Worm (Caenorhabditis elegans): ENCODE results near the gene srh-11.

The srh-11 gene

ce11 chrX:8362379-8362778 lies 43.5 kb upstream of the srh-11 start:
- TF ChIP-seq ceh-100 (GFP tag; IDR thresholded peaks at IDR 0.05), result no peak
- TF ChIP-seq akir-1 (GFP tag; optimal IDR thresholded peaks at IDR 0.05), result no peak
- TF ChIP-seq nhr-179 (tag; optimal IDR thresholded peaks at IDR 0.05), result no peak
- no peak for TF ChIP-seq die-1 (tag; optimal IDR thresholded peaks at IDR 0.05)
- TF ChIP-seq chd-7 (tag; optimal IDR thresholded peaks at IDR 0.05), result no peak
- no peak for TF ChIP-seq lin-54 (GFP tag; optimal IDR thresholded peaks at IDR 0.05)
- TF ChIP-seq ceh-91 (GFP tag; IDR thresholded peaks at IDR 0.05), result no peak
- TF ChIP-seq ekl-4 (GFP tag; IDR thresholded peaks at IDR 0.05), result no peak
- TF ChIP-seq Y53F4B.3 (GFP tag; IDR thresholded peaks at IDR 0.05), result no peak
- TF ChIP-seq ceh-40 (GFP tag; IDR thresholded peaks at IDR 0.05), result no peak
- TF ChIP-seq cebp-1 (GFP tag; IDR thresholded peaks at IDR 0.05), result no peak
- TF ChIP-seq cebp-1 (tag; optimal IDR thresholded peaks at IDR 0.05), result no peak
- TF ChIP-seq F57A8.1 (GFP tag; optimal IDR thresholded peaks at IDR 0.05), result no peak
- TF ChIP-seq hmg-1.2 (GFP tag; IDR thresholded peaks at IDR 0.05), result no peak
- TF ChIP-seq nhr-120 (GFP tag; IDR thresholded peaks at IDR 0.05), result no peak
- no peak for TF ChIP-seq let-526 (GFP tag; IDR thresholded peaks at IDR 0.05)
- TF ChIP-seq gei-17 (GFP tag; optimal IDR thresholded peaks at IDR 0.05), result no peak

ce11 chrX:8356305-8356704 lies 37.5 kb upstream of the srh-11 start:
- TF ChIP-seq nhr-80 (tag; optimal IDR thresholded peaks at IDR 0.05), result peak; percentile 51
- no peak for TF ChIP-seq ceh-40 (GFP tag; IDR thresholded peaks at IDR 0.05)

DNA sequence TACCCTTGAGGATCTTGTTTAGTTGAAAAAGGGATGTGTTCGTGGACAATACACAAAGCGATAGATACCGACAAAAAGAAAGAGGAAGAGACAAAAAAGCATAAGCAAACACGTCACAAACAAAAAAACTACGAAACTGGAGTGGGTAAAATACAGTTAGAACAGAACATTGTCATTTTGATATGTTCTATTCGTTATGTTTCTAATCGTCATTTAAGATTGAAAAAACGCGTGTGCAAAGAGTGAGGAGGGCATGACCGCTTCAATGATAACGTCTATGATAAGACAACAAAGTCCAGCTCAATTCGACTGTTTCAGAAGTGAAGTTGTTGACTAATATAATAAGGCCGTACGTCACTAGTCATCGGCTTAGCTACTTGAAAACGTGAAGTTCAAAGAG lies 36.5 kb upstream of the srh-11 start:
- TF ChIP-seq nhr-80 (tag; optimal IDR thresholded peaks at IDR 0.05) (peak; percentile 94), nhr-90 (tag; optimal IDR thresholded peaks at IDR 0.05) (peak; percentile 9), B0035.1 (tag; optimal IDR thresholded peaks at IDR 0.05) (no peak)

DNA sequence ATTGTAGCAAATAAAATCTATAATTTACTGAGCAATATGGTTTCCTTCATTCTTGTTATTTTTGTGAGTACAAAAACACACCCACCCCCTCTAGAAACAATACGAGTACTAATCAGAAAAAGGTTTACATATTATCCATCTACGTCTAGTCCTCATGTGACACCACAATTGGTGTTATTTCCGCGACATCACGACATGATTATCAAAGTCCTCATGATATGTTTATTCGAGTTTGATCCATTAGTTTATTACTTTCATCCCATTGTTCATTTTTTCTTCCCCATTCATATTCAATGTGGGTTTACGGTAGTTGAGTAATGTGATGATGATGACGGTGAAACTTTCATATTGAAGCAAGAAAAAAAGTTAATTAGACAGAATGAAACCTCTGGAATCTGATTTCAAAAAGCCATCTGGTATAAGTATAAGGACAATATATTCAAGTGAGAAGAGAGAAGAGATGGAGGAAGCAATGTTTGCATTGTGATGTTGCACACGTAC lies 35.5 kb upstream of the srh-11 start:
- TF ChIP-seq nhr-27 (tag; optimal IDR thresholded peaks at IDR 0.05) (no peak), lin-35 (GFP tag; optimal IDR thresholded peaks at IDR 0.05) (no peak)

DNA sequence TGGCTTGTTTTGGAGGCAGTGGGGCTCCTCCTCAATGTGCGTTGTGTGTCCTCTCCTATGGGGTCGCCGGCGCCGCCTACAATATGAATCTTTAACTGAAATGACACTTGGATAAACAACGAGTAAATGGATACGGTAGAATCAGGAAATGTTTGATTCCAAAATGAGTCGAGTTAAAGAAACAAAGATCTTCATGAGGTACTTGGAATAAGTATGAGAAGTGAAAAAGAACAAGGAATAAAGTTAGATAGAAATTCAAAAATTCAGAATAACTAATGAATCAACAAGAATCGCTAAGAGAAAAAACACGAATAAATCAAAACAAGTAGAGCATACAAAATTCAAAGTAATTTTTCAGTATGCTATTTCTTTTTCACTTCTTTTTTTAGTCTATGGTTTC lies 32.1 kb upstream of the srh-11 start, which contains the start of gene npr-28:
Gene npr-28 (minus strand): TSS at position 101 of the 400 bp plus-strand sequence.
- TF ChIP-seq F22D6.2 (tag; optimal IDR thresholded peaks at IDR 0.05) (no peak), let-526 (GFP tag; IDR thresholded peaks at IDR 0.05) (0 out of 2 replicates have a peak, but pooled peaks have one; percentile 25), F33H1.4 (GFP tag; IDR thresholded peaks at IDR 0.05) (no peak), C17E4.6 (GFP tag; IDR thresholded peaks at IDR 0.05) (no peak), him-1 (tag; optimal IDR thresholded peaks at IDR 0.05) (no peak), F10E7.11 (tag; optimal IDR thresholded peaks at IDR 0.05) (no peak), nhr-80 (tag; optimal IDR thresholded peaks at IDR 0.05) (no peak)

ce11 chrX:8346248-8346647 lies 27.4 kb upstream of the srh-11 start, which contains the start of gene drd-5:
Gene drd-5 (minus strand): TSS chrX:8346348.
- TF ChIP-seq C06A6.2 (GFP tag; conservative IDR thresholded peaks at IDR 0.05), result no peak
- TF ChIP-seq nhr-27 (tag; optimal IDR thresholded peaks at IDR 0.05), result no peak
- TF ChIP-seq Y95B8A.8 (GFP tag; IDR thresholded peaks at IDR 0.05), result no peak
- no peak for TF ChIP-seq nfya-2 (GFP tag; IDR thresholded peaks at IDR 0.05)
- no peak for TF ChIP-seq ztf-28 (GFP tag; IDR thresholded peaks at IDR 0.05)
- TF ChIP-seq unc-130 (GFP tag; optimal IDR thresholded peaks at IDR 0.05), result no peak
- TF ChIP-seq akir-1 (GFP tag; optimal IDR thresholded peaks at IDR 0.05), result no peak
- no peak for TF ChIP-seq pha-4 (tag; optimal IDR thresholded peaks at IDR 0.05)
- TF ChIP-seq repo-1 (tag; optimal IDR thresholded peaks at IDR 0.05), result no peak
- no peak for TF ChIP-seq Y56A3A.18 (GFP tag; IDR thresholded peaks at IDR 0.05)
